Worm (Caenorhabditis elegans): ENCODE results near the gene F40C5.2.

DNA sequence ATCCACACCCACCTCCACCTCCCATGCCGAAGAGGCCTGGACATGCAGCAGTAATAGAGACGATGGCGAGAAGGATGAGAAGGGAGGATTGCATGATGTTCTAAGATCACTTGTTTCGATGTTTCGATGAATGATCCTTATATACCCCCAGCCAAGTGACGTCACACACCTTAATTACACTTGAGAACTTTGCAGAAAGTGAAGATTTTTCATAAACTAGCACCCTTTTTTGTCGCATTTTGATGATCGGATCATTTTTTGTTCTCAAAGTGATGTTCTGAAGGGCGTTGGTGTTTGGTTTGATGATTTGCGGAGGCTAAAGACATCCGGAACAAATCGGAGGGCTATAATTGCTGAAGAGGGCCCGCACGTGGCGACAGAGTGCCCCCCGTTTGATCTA is 5.0 kb downstream of the F40C5.2 start, which contains the start of gene grl-27:
- TF ChIP-seq flt-1 (GFP tag; IDR thresholded peaks at IDR 0.05): no peak
- TF ChIP-seq ref-1 (GFP tag; conservative IDR thresholded peaks at IDR 0.05): no peak
